Worm (Caenorhabditis elegans) whole organism, L1 larva: Measurements from ENCODE around the gene hnd-1.

Source experiments
- lin-39 ChIP-seq: fragments of 150-350 bp; optimal IDR thresholded peaks from 2 replicates; lab custom pipeline; 2014; ENCODE audit warnings: missing biosample characterization, missing genetic modification reagents, missing genetic modification characterization
- nhr-11 ChIP-seq: fragments of 150-350 bp; optimal IDR thresholded peaks from 2 replicates; lab custom pipeline; 2014; ENCODE audit warnings: missing biosample characterization, missing genetic modification characterization
- tbx-2 ChIP-seq: sonication (generic microtip); optimal IDR thresholded peaks from 2 replicates; lab custom pipeline; 2016; ENCODE audit warnings: missing genetic modification characterization, missing compliant biosample characterization
- unc-86 ChIP-seq: sonication (generic microtip); optimal IDR thresholded peaks from 2 replicates; lab custom pipeline; 2016; ENCODE audit warnings: missing genetic modification characterization, missing compliant biosample characterization

DNA sequence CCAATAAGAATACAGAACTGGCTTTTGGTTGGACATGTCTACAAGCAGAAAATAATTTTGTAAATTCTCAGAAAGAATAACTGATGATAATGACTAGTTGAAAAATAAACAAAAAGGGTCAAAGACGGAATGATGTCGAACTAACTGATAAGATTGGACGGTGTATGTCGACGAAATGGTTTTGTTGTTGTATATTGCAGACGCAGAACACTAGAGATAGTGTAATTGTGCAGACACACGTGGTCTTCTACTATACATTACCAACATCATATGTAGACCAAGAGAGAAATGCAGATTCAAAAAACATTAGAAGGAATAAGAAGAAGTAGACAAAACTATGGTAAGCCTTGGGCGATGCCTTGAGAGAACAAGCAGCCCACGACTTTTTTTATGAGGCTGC, 43.4 kb downstream of the hnd-1 start, which contains the start of the genes gst-42 and D1053.2:
- TF ChIP-seq nhr-11 (tag; lab: Kevin White, UChicago) (no peak), lin-39 (tag; lab: Kevin White, UChicago) (no peak), tbx-2 (peak; percentile 28), unc-86 (tag; lab: Kevin White, UChicago) (no peak)
